Fruit fly (Drosophila melanogaster) whole organism, embryonic: Measurements from ENCODE around the gene CG3777.
A peak's percentile ranks its signal among the peaks of the same experiment; 100 is the strongest.

Experiments
- B-H2 ChIP-seq: fragments of 200-800 bp; sonication (Bioruptor generic); optimal IDR thresholded peaks from 2 replicates; lab custom pipeline; 2018; ENCODE audit warnings: missing biosample characterization, mild to moderate bottlenecking, missing genetic modification characterization
- CG1024 ChIP-seq: fragments of 200-800 bp; sonication (Bioruptor generic); IDR thresholded peaks from 2 replicates; pipeline ENCODE4 v1.3.6; 2022; ENCODE audit warnings: missing biosample characterization, missing genetic modification characterization
- CG10274 ChIP-seq: fragments of 200-800 bp; sonication (Bioruptor generic); optimal IDR thresholded peaks from 3 replicates; lab custom pipeline; 2017; ENCODE audit warnings: missing biosample characterization, mild to moderate bottlenecking, missing genetic modification characterization
- CG11695 ChIP-seq: fragments of 200-800 bp; sonication (Bioruptor generic); IDR thresholded peaks from 3 replicates; pipeline ENCODE4 v1.3.6; 2022; ENCODE audit warnings: missing biosample characterization, missing genetic modification characterization
- CG12155 ChIP-seq: fragments of 200-800 bp; sonication (Bioruptor generic); optimal IDR thresholded peaks from 3 replicates; lab custom pipeline; 2016; ENCODE audit warnings: missing biosample characterization, missing genetic modification characterization
- CG12299 ChIP-seq: fragments of 200-800 bp; sonication (Bioruptor generic); optimal IDR thresholded peaks from 2 replicates; lab custom pipeline; 2018; ENCODE audit warnings: missing biosample characterization, mild to moderate bottlenecking, missing genetic modification characterization
- CG13123 ChIP-seq: fragments of 200-800 bp; sonication (Bioruptor generic); optimal IDR thresholded peaks from 2 replicates; lab custom pipeline; 2016; ENCODE audit warnings: missing biosample characterization, missing genetic modification characterization
- CG13894 ChIP-seq: fragments of 200-800 bp; sonication (Bioruptor generic); optimal IDR thresholded peaks from 3 replicates; lab custom pipeline; 2018; ENCODE audit warnings: missing biosample characterization, mild to moderate bottlenecking, missing genetic modification characterization, moderate library complexity
- CG17361 ChIP-seq: fragments of 200-800 bp; sonication (Bioruptor generic); IDR thresholded peaks from 3 replicates; pipeline ENCODE4 v1.3.6; 2022; ENCODE audit warnings: missing biosample characterization, missing genetic modification characterization
- CG17912 ChIP-seq: fragments of 200-800 bp; sonication (Bioruptor generic); optimal IDR thresholded peaks from 2 replicates; lab custom pipeline; 2018; ENCODE audit warnings: missing biosample characterization, mild to moderate bottlenecking, missing genetic modification characterization
- CG1832 ChIP-seq: fragments of 200-800 bp; sonication (Bioruptor generic); optimal IDR thresholded peaks from 2 replicates; lab custom pipeline; 2017; ENCODE audit warnings: missing biosample characterization, mild to moderate bottlenecking, missing genetic modification characterization, inconsistent platforms
- CG18599 ChIP-seq: fragments of 200-800 bp; sonication (Bioruptor generic); optimal IDR thresholded peaks from 3 replicates; lab custom pipeline; 2017; ENCODE audit warnings: missing biosample characterization, missing genetic modification characterization, mild to moderate bottlenecking, moderate library complexity, missing genetic modification reagents
- CG3065 ChIP-seq: fragments of 200-800 bp; sonication (Bioruptor generic); optimal IDR thresholded peaks from 2 replicates; lab custom pipeline; 2016; ENCODE audit warnings: missing biosample characterization, missing genetic modification characterization
- CG32767 ChIP-seq: fragments of 200-800 bp; sonication (Bioruptor generic); IDR thresholded peaks from 2 replicates; pipeline ENCODE4 v1.3.6; 2022; ENCODE audit warnings: missing biosample characterization, missing genetic modification characterization
- CG3281 ChIP-seq: fragments of 200-800 bp; sonication (Bioruptor generic); optimal IDR thresholded peaks from 3 replicates; lab custom pipeline; 2017; ENCODE audit warnings: missing biosample characterization, mild to moderate bottlenecking, missing genetic modification characterization
- CG4282 ChIP-seq: fragments of 200-800 bp; sonication (Bioruptor generic); optimal IDR thresholded peaks from 2 replicates; lab custom pipeline; 2016; ENCODE audit warnings: missing biosample characterization, missing genetic modification characterization
- CG43689 ChIP-seq: fragments of 200-800 bp; sonication (Bioruptor generic); IDR thresholded peaks from 2 replicates; pipeline ENCODE4 v1.3.6; 2022; ENCODE audit warnings: missing biosample characterization, missing genetic modification characterization
- CG7372 ChIP-seq: fragments of 200-800 bp; sonication (Bioruptor generic); IDR thresholded peaks from 2 replicates; pipeline ENCODE4 v1.3.6; 2022; ENCODE audit warnings: missing biosample characterization, missing genetic modification characterization
- CG8281 ChIP-seq: fragments of 200-800 bp; sonication (Bioruptor generic); optimal IDR thresholded peaks from 2 replicates; lab custom pipeline; 2018; ENCODE audit warnings: missing biosample characterization, mild to moderate bottlenecking, missing genetic modification characterization, moderate library complexity
- CG9215 ChIP-seq: fragments of 200-800 bp; sonication (Bioruptor generic); IDR thresholded peaks from 2 replicates; pipeline ENCODE4 v1.3.6; 2022; ENCODE audit warnings: missing biosample characterization, missing genetic modification characterization
- E2f2 ChIP-seq: fragments of 200-800 bp; sonication (Bioruptor generic); IDR thresholded peaks from 2 replicates; pipeline ENCODE4 v1.3.6; 2022; ENCODE audit warnings: missing biosample characterization, missing genetic modification characterization
- Eip74EF ChIP-seq, 2 experiments: fragments of 200-800 bp in 1 of 2; fragments of >200 bp in 1 of 2; sonication (Bioruptor generic) in 1 of 2; optimal IDR thresholded peaks; 2 replicates each; lab custom pipeline; 2017 to 2019; ENCODE audit warnings: missing biosample characterization in 2 of 2, missing genetic modification characterization in 2 of 2, mild to moderate bottlenecking in 1 of 2, moderate library complexity in 1 of 2
- H15 ChIP-seq: fragments of 200-800 bp; sonication (Bioruptor generic); IDR thresholded peaks from 3 replicates; pipeline ENCODE4 v1.3.6; 2022; ENCODE audit warnings: missing biosample characterization, missing genetic modification characterization
- HLH4C ChIP-seq: fragments of 200-800 bp; sonication (Bioruptor generic); IDR thresholded peaks from 3 replicates; pipeline ENCODE4 v1.3.6; 2022; ENCODE audit warnings: missing biosample characterization, missing genetic modification characterization; ENCODE audit not compliant: partially characterized antibody
- Hr51 ChIP-seq, 2 experiments: fragments of 200-800 bp; sonication (Bioruptor generic); optimal IDR thresholded peaks; 2 replicates in 1 of 2; 3 replicates in 1 of 2; lab custom pipeline; 2016 to 2018; ENCODE audit warnings: missing biosample characterization in 2 of 2, missing genetic modification characterization in 2 of 2, mild to moderate bottlenecking in 1 of 2, moderate library complexity in 1 of 2
- Jarid2 ChIP-seq: fragments of 200-800 bp; sonication (Bioruptor generic); optimal IDR thresholded peaks from 3 replicates; lab custom pipeline; 2017; ENCODE audit warnings: mild to moderate bottlenecking, missing biosample characterization, missing genetic modification reagents, missing genetic modification characterization
- Kr ChIP-seq: fragments of 200-800 bp; sonication (Bioruptor generic); optimal IDR thresholded peaks from 2 replicates; lab custom pipeline; 2017; ENCODE audit warnings: missing biosample characterization, mild to moderate bottlenecking, missing genetic modification characterization
- Mrtf ChIP-seq: fragments of 200-800 bp; sonication (Bioruptor generic); IDR thresholded peaks from 3 replicates; pipeline ENCODE4 v1.3.6; 2022; ENCODE audit warnings: missing biosample characterization, missing genetic modification characterization
- NC2β ChIP-seq: fragments of 200-800 bp; sonication (Bioruptor generic); optimal IDR thresholded peaks from 2 replicates; lab custom pipeline; 2016; ENCODE audit warnings: missing biosample characterization, missing genetic modification characterization
- Optix ChIP-seq: fragments of 200-800 bp; sonication (Bioruptor generic); IDR thresholded peaks from 3 replicates; pipeline ENCODE4 v1.3.6; 2022; ENCODE audit warnings: missing biosample characterization, missing genetic modification characterization
- Scr ChIP-seq: fragments of 200-800 bp; sonication (Bioruptor generic); IDR thresholded peaks from 2 replicates; pipeline ENCODE4 v1.3.6; 2022; ENCODE audit warnings: missing biosample characterization, missing genetic modification characterization; ENCODE audit not compliant: partially characterized antibody
- Spps ChIP-seq: fragments of 200-800 bp; sonication (Bioruptor generic); optimal IDR thresholded peaks from 2 replicates; lab custom pipeline; 2018; ENCODE audit warnings: missing biosample characterization, mild to moderate bottlenecking, missing genetic modification characterization
- TFAM ChIP-seq: fragments of 200-800 bp; sonication (Bioruptor generic); optimal IDR thresholded peaks from 2 replicates; lab custom pipeline; 2017; ENCODE audit warnings: missing biosample characterization, missing genetic modification characterization, inconsistent platforms
- Taf1 ChIP-seq: fragments of 200-800 bp; sonication (Bioruptor generic); IDR thresholded peaks from 2 replicates; pipeline ENCODE4 v1.3.6; 2022; ENCODE audit warnings: missing biosample characterization, missing genetic modification characterization
- chif ChIP-seq, 2 experiments: fragments of 200-800 bp; sonication (Bioruptor generic); optimal IDR thresholded peaks; 3 replicates each; lab custom pipeline; 2016; ENCODE audit warnings: missing biosample characterization in 2 of 2, missing genetic modification characterization in 2 of 2
- disco-r ChIP-seq: fragments of 200-800 bp; sonication (Bioruptor generic); optimal IDR thresholded peaks from 2 replicates; lab custom pipeline; 2016; ENCODE audit warnings: missing biosample characterization, missing genetic modification characterization
- dmrt11E ChIP-seq: fragments of 200-800 bp; sonication (Bioruptor generic); optimal IDR thresholded peaks from 3 replicates; lab custom pipeline; 2018; ENCODE audit warnings: missing biosample characterization, mild to moderate bottlenecking, missing genetic modification characterization, moderate library complexity
- dpn ChIP-seq, 2 experiments: fragments of 200-800 bp; sonication (Bioruptor generic); optimal IDR thresholded peaks; 3 replicates each; lab custom pipeline; 2016; ENCODE audit warnings: missing biosample characterization in 2 of 2, missing genetic modification characterization in 2 of 2
- fd3F ChIP-seq: fragments of 200-800 bp; sonication (Bioruptor generic); optimal IDR thresholded peaks from 2 replicates; lab custom pipeline; 2018; ENCODE audit warnings: missing biosample characterization, mild to moderate bottlenecking, missing genetic modification characterization, moderate library complexity
- fd96Cb ChIP-seq: fragments of 200-800 bp; sonication (Bioruptor generic); optimal IDR thresholded peaks from 2 replicates; lab custom pipeline; 2018; ENCODE audit warnings: missing biosample characterization, mild to moderate bottlenecking, missing genetic modification characterization, moderate library complexity
- hb ChIP-seq: fragments of 200-800 bp; sonication (Bioruptor generic); IDR thresholded peaks from 3 replicates; pipeline ENCODE4 v1.3.6; 2022; ENCODE audit warnings: missing biosample characterization, missing genetic modification characterization; ENCODE audit not compliant: partially characterized antibody
- lbe ChIP-seq: fragments of 200-800 bp; sonication (Bioruptor generic); optimal IDR thresholded peaks from 2 replicates; lab custom pipeline; 2016; ENCODE audit warnings: missing biosample characterization, mild to moderate bottlenecking, missing genetic modification characterization
- lola ChIP-seq, 3 experiments: fragments of >200 bp in 2 of 3; fragments of 200-800 bp in 1 of 3; sonication (Bioruptor generic) in 1 of 3; optimal IDR thresholded peaks; 2 replicates each; lab custom pipeline; 2017 to 2019; ENCODE audit warnings: missing biosample characterization in 3 of 3, missing genetic modification characterization in 3 of 3, mild to moderate bottlenecking in 1 of 3, moderate library complexity in 1 of 3
- luna ChIP-seq: fragments of 200-800 bp; sonication (Bioruptor generic); optimal IDR thresholded peaks from 2 replicates; lab custom pipeline; 2016; ENCODE audit warnings: missing biosample characterization, missing genetic modification characterization
- mld ChIP-seq: fragments of 200-800 bp; sonication (Bioruptor generic); IDR thresholded peaks from 3 replicates; pipeline ENCODE4 v1.3.6; 2022; ENCODE audit warnings: missing biosample characterization, missing genetic modification characterization; ENCODE audit not compliant: partially characterized antibody
- p53 ChIP-seq: fragments of 200-800 bp; sonication (Bioruptor generic); optimal IDR thresholded peaks from 2 replicates; lab custom pipeline; 2016; ENCODE audit warnings: missing biosample characterization, missing genetic modification characterization
- row ChIP-seq: fragments of 200-800 bp; sonication (Bioruptor generic); IDR thresholded peaks from 3 replicates; pipeline ENCODE4 v1.3.6; 2022; ENCODE audit warnings: missing biosample characterization, missing genetic modification characterization
- trh ChIP-seq: fragments of 200-800 bp; sonication (Bioruptor generic); optimal IDR thresholded peaks from 2 replicates; lab custom pipeline; 2016; ENCODE audit warnings: missing biosample characterization, missing genetic modification characterization
- vfl ChIP-seq: fragments of 200-800 bp; sonication (Bioruptor generic); optimal IDR thresholded peaks from 2 replicates; lab custom pipeline; 2016; ENCODE audit warnings: missing biosample characterization, missing genetic modification characterization
- zen2 ChIP-seq: fragments of 200-800 bp; sonication (Bioruptor generic); IDR thresholded peaks from 3 replicates; pipeline ENCODE4 v1.3.6; 2022; ENCODE audit warnings: missing biosample characterization, missing genetic modification characterization; ENCODE audit not compliant: partially characterized antibody

The CG3777 gene

dm6 chrX:338123-338527 is 58.6 kb downstream of the CG3777 start (continued):
- TF ChIP-seq CG8281 (tag; lab: Kevin White, UChicago) (peak; percentile 59), mld (GFP tag; lab: Robert Waterston, UW) (no peak), CG4282 (GFP tag; lab: Kevin White, UChicago) (no peak), CG10274 (GFP tag; lab: Kevin White, UChicago) (no peak), B-H2 (GFP tag; lab: Kevin White, UChicago) (no peak), CG13894 (tag; lab: Kevin White, UChicago) (no peak), CG18599 (GFP tag; lab: Kevin White, UChicago) (peak; percentile 78), CG3281 (GFP tag; lab: Kevin White, UChicago) (peak; percentile 76), CG7372 (peak; percentile 55; the same call in 1 of the 2 replicates), CG12155 (GFP tag; lab: Kevin White, UChicago) (peak; percentile 3), CG11695 (GFP tag; lab: Robert Waterston, UW) (peak; percentile 89), Scr (GFP tag; lab: Robert Waterston, UW) (no peak), H15 (GFP tag; lab: Robert Waterston, UW) (0 out of 3 replicates have a peak, but pooled peaks have one; percentile 31), luna (GFP tag; lab: Kevin White, UChicago) (no peak), dmrt11E (peak; percentile 76), disco-r (GFP tag; lab: Kevin White, UChicago) (no peak), CG32767 (GFP tag; lab: Robert Waterston, UW) (peak; percentile 77), Taf1 (GFP tag; lab: Robert Waterston, UW) (no peak), Spps (tag; lab: Kevin White, UChicago) (peak; percentile 59), dpn (GFP tag; optimal IDR thresholded peaks at IDR 0.05; lab: Kevin White, UChicago) (peak in 1 of 2 experiments; percentile 51), TFAM (no peak), chif (GFP tag; optimal IDR thresholded peaks at IDR 0.05; lab: Kevin White, UChicago) (no peak), p53 (no peak), lola (GFP tag; optimal IDR thresholded peaks at IDR 0.05; lab: Kevin White, UChicago) (peak in 1 of 3 experiments; percentile 76), lbe (GFP tag; lab: Kevin White, UChicago) (no peak), CG43689 (GFP tag; lab: Robert Waterston, UW) (no peak; the same call in 1 of the 2 replicates), E2f2 (GFP tag; lab: Robert Waterston, UW) (peak; percentile 45; the same call in 1 of the 2 replicates), Eip74EF (GFP tag; optimal IDR thresholded peaks at IDR 0.05; lab: Kevin White, UChicago) (peak in 1 of 2 experiments; percentile 80), fd3F (GFP tag; lab: Kevin White, UChicago) (peak; percentile 71), NC2β (GFP tag; lab: Kevin White, UChicago) (no peak), zen2 (GFP tag; lab: Robert Waterston, UW) (no peak), vfl (GFP tag; lab: Kevin White, UChicago) (no peak), CG3065 (GFP tag; lab: Kevin White, UChicago) (no peak), row (peak; percentile 69), trh (peak; percentile 15), CG17361 (peak; percentile 90), CG9215 (GFP tag; lab: Robert Waterston, UW) (no peak; the same call in 1 of the 2 replicates), CG1024 (no peak), hb (no peak), Mrtf (GFP tag; lab: Robert Waterston, UW) (no peak), CG1832 (no peak), CG17912 (GFP tag; lab: Kevin White, UChicago) (no peak), Kr (GFP tag; lab: Kevin White, UChicago) (no peak), CG13123 (no peak), fd96Cb (tag; lab: Kevin White, UChicago) (peak; percentile 78), HLH4C (GFP tag; lab: Robert Waterston, UW) (no peak), Jarid2 (GFP tag; lab: Kevin White, UChicago) (peak; percentile 38), CG12299 (tag; lab: Kevin White, UChicago) (peak; percentile 76), Hr51 (GFP tag; optimal IDR thresholded peaks at IDR 0.05; lab: Kevin White, UChicago) (peak in 1 of 2 experiments; percentile 93), Optix (GFP tag; lab: Robert Waterston, UW) (no peak)
